Fruit fly (Drosophila melanogaster): Measurements from ENCODE around the gene CG8677.

The CG8677 gene

dm6 chr2L:21246687-21247086 is 25.6 kb downstream of the CG8677 start (continued):
- TF ChIP-seq CG6276 (GFP tag; optimal IDR thresholded peaks at IDR 0.05) (peak; percentile 69), CG3919 (GFP tag; optimal IDR thresholded peaks at IDR 0.05) (peak; percentile 28), acj6 (GFP tag; optimal IDR thresholded peaks at IDR 0.05) (no peak), Blimp-1 (GFP tag; optimal IDR thresholded peaks at IDR 0.05) (no peak), esn (GFP tag; optimal IDR thresholded peaks at IDR 0.05) (no peak), CG6792 (GFP tag; optimal IDR thresholded peaks at IDR 0.05) (no peak), CG8319 (GFP tag; optimal IDR thresholded peaks at IDR 0.05) (no peak), Ets21C (GFP tag; optimal IDR thresholded peaks at IDR 0.05) (no peak)

dm6 chr2L:21247967-21248366 is 26.9 kb downstream of the CG8677 start:
- TF ChIP-seq Hr38 (GFP tag; optimal IDR thresholded peaks at IDR 0.05) (no peak), CG11902 (GFP tag; optimal IDR thresholded peaks at IDR 0.05) (no peak), CG8632 (GFP tag; optimal IDR thresholded peaks at IDR 0.05) (no peak), CG16779 (tag; optimal IDR thresholded peaks at IDR 0.05) (no peak), Hr4 (GFP tag; optimal IDR thresholded peaks at IDR 0.05) (no peak), Sox102F (GFP tag; optimal IDR thresholded peaks at IDR 0.05) (no peak), svp (GFP tag) (no peak), CG10669 (GFP tag; optimal IDR thresholded peaks at IDR 0.05) (no peak), Eip78C (GFP tag) (peak; percentile 22), ss (GFP tag; optimal IDR thresholded peaks at IDR 0.05) (peak in 1 of 2 experiments; percentile 6), CG6163 (GFP tag; IDR thresholded peaks at IDR 0.05) (0 out of 3 replicates have a peak, but pooled peaks have one; percentile 6), Gug (GFP tag; IDR thresholded peaks at IDR 0.05) (no peak)

dm6 chr2L:21248877-21249276 is 27.8 kb downstream of the CG8677 start:
- no peak for TF ChIP-seq CG9139 (GFP tag; optimal IDR thresholded peaks at IDR 0.05)
- no peak for TF ChIP-seq net (GFP tag; optimal IDR thresholded peaks at IDR 0.05)
- TF ChIP-seq CG31627 (GFP tag; optimal IDR thresholded peaks at IDR 0.05) = no peak
- no peak for TF ChIP-seq CG4318 (GFP tag; optimal IDR thresholded peaks at IDR 0.05)
- TF ChIP-seq spab (GFP tag; optimal IDR thresholded peaks at IDR 0.05) = no peak
- TF ChIP-seq CG16779 (tag; optimal IDR thresholded peaks at IDR 0.05) = no peak
- TF ChIP-seq CG6854 (GFP tag; optimal IDR thresholded peaks at IDR 0.05) = no peak
- no peak for TF ChIP-seq dsx (GFP tag; optimal IDR thresholded peaks at IDR 0.05; ENCODE audit: poor library complexity, severe bottlenecking)
- TF ChIP-seq CG6808 (GFP tag; optimal IDR thresholded peaks at IDR 0.05) = no peak
- TF ChIP-seq esn (GFP tag; optimal IDR thresholded peaks at IDR 0.05) = no peak
- no peak for TF ChIP-seq CG1621 (tag; optimal IDR thresholded peaks at IDR 0.05)
- no peak for TF ChIP-seq CG6792 (GFP tag; optimal IDR thresholded peaks at IDR 0.05)
- TF ChIP-seq Lpt (GFP tag; optimal IDR thresholded peaks at IDR 0.05) = no peak
- TF ChIP-seq CG11762 (GFP tag; optimal IDR thresholded peaks at IDR 0.05; ENCODE audit: insufficient read depth) = no peak

- TF ChIP-seq Lpt (GFP tag; optimal IDR thresholded peaks at IDR 0.05) = peak; percentile 50
- peak; percentile 42 for TF ChIP-seq Eip93F (GFP tag; optimal IDR thresholded peaks at IDR 0.05)
- peak; percentile 61 for TF ChIP-seq Eip75B (GFP tag; optimal IDR thresholded peaks at IDR 0.05)
- peak; percentile 35 for TF ChIP-seq Met (GFP tag; optimal IDR thresholded peaks at IDR 0.05)
- peak; percentile 50 for TF ChIP-seq Sox14 (GFP tag; optimal IDR thresholded peaks at IDR 0.05)
- peak; percentile 50 for TF ChIP-seq vri (GFP tag; optimal IDR thresholded peaks at IDR 0.05)
- peak; percentile 69 for TF ChIP-seq CG8119 (GFP tag; IDR thresholded peaks at IDR 0.05)
- TF ChIP-seq Eip78C (GFP tag) = peak; percentile 65
- TF ChIP-seq Sox102F (GFP tag; optimal IDR thresholded peaks at IDR 0.05) = peak; percentile 26
- TF ChIP-seq CG3919 (GFP tag; optimal IDR thresholded peaks at IDR 0.05) = no peak
- peak; percentile 83 for TF ChIP-seq svp (GFP tag)
- TF ChIP-seq CG15336 (GFP tag; IDR thresholded peaks at IDR 0.05) = peak; percentile 59; the same call in 1 of the 2 replicates
- TF ChIP-seq Hr39 (GFP tag; optimal IDR thresholded peaks at IDR 0.05) = peak; percentile 98
- no peak for TF ChIP-seq CG10669 (GFP tag; optimal IDR thresholded peaks at IDR 0.05)
- no peak for TF ChIP-seq Ets21C (GFP tag; optimal IDR thresholded peaks at IDR 0.05)
- TF ChIP-seq CG8632 (GFP tag; optimal IDR thresholded peaks at IDR 0.05) = no peak
- peak; percentile 87 for TF ChIP-seq CG6854 (GFP tag; optimal IDR thresholded peaks at IDR 0.05)
- TF ChIP-seq fkh (GFP tag; optimal IDR thresholded peaks at IDR 0.05) = peak; percentile 85
- TF ChIP-seq Blimp-1 (GFP tag; optimal IDR thresholded peaks at IDR 0.05) = peak; percentile 42
These were observed 29.6 kb downstream of the CG8677 start for dm6 chr2L:21250519-21251336.

All from whole organism, prepupa.